Worm (Caenorhabditis elegans): ENCODE data around the gene C04A2.15.

DNA sequence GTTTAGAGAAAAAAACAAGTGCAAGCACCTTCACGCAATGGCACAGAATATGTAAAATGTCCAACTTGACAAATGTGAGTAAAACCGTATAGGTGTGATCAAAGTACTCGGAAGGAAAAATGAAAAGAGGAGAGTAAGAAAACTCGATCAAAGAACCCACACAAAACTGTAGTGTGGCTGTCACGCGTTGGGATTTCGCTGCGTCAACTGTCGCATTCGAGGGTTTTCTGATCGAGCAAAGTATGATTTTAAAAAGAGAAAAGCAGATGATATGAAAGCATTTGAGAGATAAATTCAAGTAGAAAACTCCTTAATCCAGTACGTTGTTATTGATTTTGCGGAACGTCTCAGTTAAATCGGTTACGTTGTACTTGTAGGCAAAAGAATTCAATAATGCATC, 39.8 kb downstream of the C04A2.15 start:
- TF ChIP-seq egl-5 (tag; optimal IDR thresholded peaks at IDR 0.05) (no peak), fkh-2 (tag; optimal IDR thresholded peaks at IDR 0.05) (no peak), nhr-11 (tag; optimal IDR thresholded peaks at IDR 0.05) (no peak), egl-27 (tag; optimal IDR thresholded peaks at IDR 0.05) (no peak), fkh-10 (GFP tag; optimal IDR thresholded peaks at IDR 0.05) (no peak)

Data from whole organism, L3 larva.